Worm (Caenorhabditis elegans): ENCODE data around the gene fbxa-114.

The fbxa-114 gene

ce11 chrV:20201316-20201715 is at the start of gene fbxa-114:
TSS of gene fbxa-114 (plus strand) at chrV:20201616.
- TF ChIP-seq ztf-23 (GFP tag; IDR thresholded peaks at IDR 0.05) (no peak), tab-1 (GFP tag; IDR thresholded peaks at IDR 0.05) (no peak)

ce11 chrV:20151855-20152254 is 49.6 kb upstream of the fbxa-114 start:
- TF ChIP-seq med-1 (GFP tag; optimal IDR thresholded peaks at IDR 0.05; ENCODE audit: insufficient read depth): no peak
- no peak for TF ChIP-seq tab-1 (GFP tag; IDR thresholded peaks at IDR 0.05)
- TF ChIP-seq ztf-29 (GFP tag; IDR thresholded peaks at IDR 0.05): no peak
- no peak for TF ChIP-seq T22C8.4 (GFP tag; IDR thresholded peaks at IDR 0.05)
- no peak for TF ChIP-seq cog-1 (tag; optimal IDR thresholded peaks at IDR 0.05)
- TF ChIP-seq klf-2 (GFP tag; conservative IDR thresholded peaks at IDR 0.05): no peak

- no peak for TF ChIP-seq cog-1 (tag; optimal IDR thresholded peaks at IDR 0.05)
- no peak for TF ChIP-seq flt-1 (GFP tag; IDR thresholded peaks at IDR 0.05)
- TF ChIP-seq ztf-23 (GFP tag; IDR thresholded peaks at IDR 0.05): no peak
- no peak for TF ChIP-seq T22C8.4 (GFP tag; IDR thresholded peaks at IDR 0.05)
Observed at ce11 chrV:20158223-20158622, 43.2 kb upstream of the fbxa-114 start, which contains the start of gene F19B2.6. TSS of gene F19B2.6 (plus strand) at chrV:20158523.

ce11 chrV:20161781-20162289 is 39.6 kb upstream of the fbxa-114 start:
- TF ChIP-seq T22C8.4 (GFP tag; IDR thresholded peaks at IDR 0.05) (no peak), ztf-23 (GFP tag; IDR thresholded peaks at IDR 0.05) (no peak), klf-2 (GFP tag; conservative IDR thresholded peaks at IDR 0.05) (no peak), ref-1 (GFP tag; conservative IDR thresholded peaks at IDR 0.05) (no peak), tab-1 (GFP tag; IDR thresholded peaks at IDR 0.05) (no peak), flt-1 (GFP tag; IDR thresholded peaks at IDR 0.05) (no peak), ztf-29 (GFP tag; IDR thresholded peaks at IDR 0.05) (no peak), med-1 (GFP tag; optimal IDR thresholded peaks at IDR 0.05; ENCODE audit: insufficient read depth) (no peak), cog-1 (tag; optimal IDR thresholded peaks at IDR 0.05) (no peak)

- no peak for TF ChIP-seq klf-2 (GFP tag; conservative IDR thresholded peaks at IDR 0.05)
- TF ChIP-seq cog-1 (tag; optimal IDR thresholded peaks at IDR 0.05): no peak
Observed at ce11 chrV:20162290-20163104, 38.9 kb upstream of the fbxa-114 start.

ce11 chrV:20163105-20163449 is 38.3 kb upstream of the fbxa-114 start:
- TF ChIP-seq ref-1 (GFP tag; conservative IDR thresholded peaks at IDR 0.05) (no peak), T22C8.4 (GFP tag; IDR thresholded peaks at IDR 0.05) (no peak), klf-2 (GFP tag; conservative IDR thresholded peaks at IDR 0.05) (no peak), med-1 (GFP tag; optimal IDR thresholded peaks at IDR 0.05; ENCODE audit: insufficient read depth) (no peak), flt-1 (GFP tag; IDR thresholded peaks at IDR 0.05) (no peak), cog-1 (tag; optimal IDR thresholded peaks at IDR 0.05) (no peak), ztf-29 (GFP tag; IDR thresholded peaks at IDR 0.05) (no peak), tab-1 (GFP tag; IDR thresholded peaks at IDR 0.05) (no peak), ztf-23 (GFP tag; IDR thresholded peaks at IDR 0.05) (no peak)

ce11 chrV:20164059-20164892 is 37.1 kb upstream of the fbxa-114 start, which contains the start of gene F19B2.5:
TSS of gene F19B2.5 (minus strand) at chrV:20164165.
- no peak for TF ChIP-seq cog-1 (tag; optimal IDR thresholded peaks at IDR 0.05)
- no peak for TF ChIP-seq T22C8.4 (GFP tag; IDR thresholded peaks at IDR 0.05)
- no peak for TF ChIP-seq ref-1 (GFP tag; conservative IDR thresholded peaks at IDR 0.05)
- no peak for TF ChIP-seq flt-1 (GFP tag; IDR thresholded peaks at IDR 0.05)
- TF ChIP-seq ztf-29 (GFP tag; IDR thresholded peaks at IDR 0.05): no peak
- no peak for TF ChIP-seq med-1 (GFP tag; optimal IDR thresholded peaks at IDR 0.05; ENCODE audit: insufficient read depth)
- TF ChIP-seq klf-2 (GFP tag; conservative IDR thresholded peaks at IDR 0.05): no peak
- TF ChIP-seq tab-1 (GFP tag; IDR thresholded peaks at IDR 0.05): no peak
- TF ChIP-seq ztf-23 (GFP tag; IDR thresholded peaks at IDR 0.05): no peak

ce11 chrV:20165808-20166207 is 35.6 kb upstream of the fbxa-114 start:
- TF ChIP-seq ztf-23 (GFP tag; IDR thresholded peaks at IDR 0.05) (no peak), med-1 (GFP tag; optimal IDR thresholded peaks at IDR 0.05; ENCODE audit: insufficient read depth) (no peak)

- TF ChIP-seq T22C8.4 (GFP tag; IDR thresholded peaks at IDR 0.05): no peak
Observed at ce11 chrV:20171941-20172340, 29.5 kb upstream of the fbxa-114 start, which contains the start of gene srw-39. TSS of gene srw-39 (minus strand) at chrV:20172041.

- no peak for TF ChIP-seq ref-1 (GFP tag; conservative IDR thresholded peaks at IDR 0.05)
- no peak for TF ChIP-seq flt-1 (GFP tag; IDR thresholded peaks at IDR 0.05)
- no peak for TF ChIP-seq ztf-23 (GFP tag; IDR thresholded peaks at IDR 0.05)
Observed at ce11 chrV:20182311-20182710, 19.1 kb upstream of the fbxa-114 start.

ce11 chrV:20186579-20186978 is 14.8 kb upstream of the fbxa-114 start, which contains the start of gene srz-16:
TSS of gene srz-16 (minus strand) at chrV:20186679.
- TF ChIP-seq flt-1 (GFP tag; IDR thresholded peaks at IDR 0.05): no peak
- TF ChIP-seq tab-1 (GFP tag; IDR thresholded peaks at IDR 0.05): no peak
- no peak for TF ChIP-seq ref-1 (GFP tag; conservative IDR thresholded peaks at IDR 0.05)
- TF ChIP-seq med-1 (GFP tag; optimal IDR thresholded peaks at IDR 0.05; ENCODE audit: insufficient read depth): no peak
- no peak for TF ChIP-seq ztf-23 (GFP tag; IDR thresholded peaks at IDR 0.05)
- no peak for TF ChIP-seq T22C8.4 (GFP tag; IDR thresholded peaks at IDR 0.05)
- no peak for TF ChIP-seq ztf-29 (GFP tag; IDR thresholded peaks at IDR 0.05)
- no peak for TF ChIP-seq klf-2 (GFP tag; conservative IDR thresholded peaks at IDR 0.05)
- no peak for TF ChIP-seq cog-1 (tag; optimal IDR thresholded peaks at IDR 0.05)
